Worm (Caenorhabditis elegans) whole organism, mixed stage, embryonic: ENCODE measurements around the gene F14B8.5.

Experiments used
- ceh-43 ChIP-seq: fragments of 200-800 bp; sonication (Bioruptor generic); optimal IDR thresholded peaks from 2 replicates; lab custom pipeline; 2018; ENCODE audit warnings: mild to moderate bottlenecking, missing genetic modification characterization, moderate library complexity, missing compliant biosample characterization
- lin-32 ChIP-seq: fragments of 200-800 bp; sonication (Bioruptor generic); optimal IDR thresholded peaks from 2 replicates; lab custom pipeline; 2018; ENCODE audit warnings: mild to moderate bottlenecking, missing genetic modification characterization, missing compliant biosample characterization
- lsy-2 ChIP-seq: fragments of 150-350 bp; optimal IDR thresholded peaks from 2 replicates; lab custom pipeline; 2014; ENCODE audit warnings: missing biosample characterization, missing genetic modification characterization
- mab-5 ChIP-seq: fragments of 150-350 bp; optimal IDR thresholded peaks from 2 replicates; lab custom pipeline; 2014; ENCODE audit warnings: missing biosample characterization, missing genetic modification characterization
- nhr-12 ChIP-seq: fragments of 150-350 bp; optimal IDR thresholded peaks from 2 replicates; lab custom pipeline; 2014; ENCODE audit warnings: missing biosample characterization, missing genetic modification characterization
- nhr-76 ChIP-seq: sonication (generic microtip); optimal IDR thresholded peaks from 2 replicates; lab custom pipeline; 2017; ENCODE audit warnings: missing biosample characterization, missing genetic modification characterization
- snpc-4 ChIP-seq: fragments of 150-350 bp; optimal IDR thresholded peaks from 2 replicates; lab custom pipeline; 2014; ENCODE audit warnings: missing biosample characterization, missing genetic modification characterization
- tbx-8 ChIP-seq: fragments of 200-800 bp; sonication (Bioruptor generic); optimal IDR thresholded peaks from 2 replicates; lab custom pipeline; 2018; ENCODE audit warnings: mild to moderate bottlenecking, missing genetic modification characterization, moderate library complexity, missing compliant biosample characterization
- unc-62 ChIP-seq: fragments of 150-350 bp; optimal IDR thresholded peaks from 2 replicates; lab custom pipeline; 2014; ENCODE audit warnings: missing biosample characterization, missing genetic modification reagents, missing genetic modification characterization
- ztf-11 ChIP-seq: fragments of 150-350 bp; optimal IDR thresholded peaks from 2 replicates; lab custom pipeline; 2014; ENCODE audit warnings: missing biosample characterization, missing genetic modification characterization

ce11 chrX:6926952-6927351, 1.6 kb downstream of the F14B8.5 start:
- TF ChIP-seq nhr-76 (tag; lab: Kevin White, UChicago): no peak
- no peak for TF ChIP-seq nhr-12 (tag; lab: Kevin White, UChicago)
- no peak for TF ChIP-seq ceh-43 (GFP tag; lab: Kevin White, UChicago)
- TF ChIP-seq lin-32 (GFP tag; lab: Kevin White, UChicago): no peak
- TF ChIP-seq ztf-11 (tag; lab: Kevin White, UChicago): no peak
- no peak for TF ChIP-seq lsy-2
- no peak for TF ChIP-seq unc-62 (GFP tag; lab: Kevin White, UChicago)
- TF ChIP-seq mab-5: no peak
- TF ChIP-seq snpc-4 (tag; lab: Kevin White, UChicago): no peak
- TF ChIP-seq tbx-8: no peak
